Worm (Caenorhabditis elegans) whole organism, mixed stage, embryonic: Measurements from ENCODE around the gene tyr-1.

Experiments
- M03D4.4 ChIP-seq: sonication (generic microtip); optimal IDR thresholded peaks from 2 replicates; lab custom pipeline; 2017; ENCODE audit warnings: mild to moderate bottlenecking, missing genetic modification characterization, missing compliant biosample characterization
- bed-3 ChIP-seq: fragments of 200-800 bp; sonication (Bioruptor generic); optimal IDR thresholded peaks from 3 replicates; lab custom pipeline; 2018; ENCODE audit warnings: mild to moderate bottlenecking, missing genetic modification characterization, moderate library complexity, missing compliant biosample characterization
- blmp-1 ChIP-seq: fragments of 150-350 bp; optimal IDR thresholded peaks from 2 replicates; lab custom pipeline; 2014; ENCODE audit warnings: missing biosample characterization, missing genetic modification characterization
- ceh-39 ChIP-seq: fragments of 150-350 bp; optimal IDR thresholded peaks from 2 replicates; lab custom pipeline; 2014; ENCODE audit warnings: missing biosample characterization, missing genetic modification characterization
- ceh-43 ChIP-seq: fragments of 200-800 bp; sonication (Bioruptor generic); optimal IDR thresholded peaks from 2 replicates; lab custom pipeline; 2018; ENCODE audit warnings: mild to moderate bottlenecking, missing genetic modification characterization, moderate library complexity, missing compliant biosample characterization
- ceh-83 ChIP-seq: fragments of 200-800 bp; sonication (Bioruptor generic); optimal IDR thresholded peaks from 2 replicates; lab custom pipeline; 2018; ENCODE audit warnings: mild to moderate bottlenecking, missing genetic modification characterization, missing compliant biosample characterization
- ces-1 ChIP-seq: fragments of 150-350 bp; optimal IDR thresholded peaks from 2 replicates; lab custom pipeline; 2014; ENCODE audit warnings: missing biosample characterization, missing genetic modification reagents, missing genetic modification characterization
- cnd-1 ChIP-seq: fragments of 200-800 bp; sonication (Bioruptor generic); optimal IDR thresholded peaks from 2 replicates; lab custom pipeline; 2018; ENCODE audit warnings: mild to moderate bottlenecking, missing genetic modification characterization, missing compliant biosample characterization
- drap-1 ChIP-seq: fragments of 200-800 bp; sonication (Bioruptor generic); optimal IDR thresholded peaks from 3 replicates; lab custom pipeline; 2018; ENCODE audit warnings: mild to moderate bottlenecking, missing genetic modification characterization, missing compliant biosample characterization
- elt-1 ChIP-seq: sonication (generic microtip); optimal IDR thresholded peaks from 2 replicates; lab custom pipeline; 2017; ENCODE audit warnings: missing genetic modification characterization, mild to moderate bottlenecking, missing compliant biosample characterization, antibody characterized with exemption, moderate library complexity, borderline replicate concordance; ENCODE audit not compliant: insufficient read depth
- elt-3 ChIP-seq: fragments of 150-350 bp; optimal IDR thresholded peaks from 2 replicates; lab custom pipeline; 2014; ENCODE audit warnings: missing biosample characterization, missing genetic modification characterization
- flh-1 ChIP-seq: fragments of 200-800 bp; sonication (Bioruptor generic); optimal IDR thresholded peaks from 2 replicates; lab custom pipeline; 2018; ENCODE audit warnings: mild to moderate bottlenecking, missing genetic modification characterization, moderate library complexity, missing compliant biosample characterization
- ham-2 ChIP-seq: fragments of 200-800 bp; sonication (Bioruptor generic); optimal IDR thresholded peaks from 2 replicates; lab custom pipeline; 2018; ENCODE audit warnings: mild to moderate bottlenecking, missing genetic modification characterization, missing compliant biosample characterization
- lin-13 ChIP-seq: fragments of 150-350 bp; optimal IDR thresholded peaks from 2 replicates; lab custom pipeline; 2014; ENCODE audit warnings: missing biosample characterization, missing genetic modification characterization
- lin-32 ChIP-seq: fragments of 200-800 bp; sonication (Bioruptor generic); optimal IDR thresholded peaks from 2 replicates; lab custom pipeline; 2018; ENCODE audit warnings: mild to moderate bottlenecking, missing genetic modification characterization, missing compliant biosample characterization
- lsy-2 ChIP-seq: fragments of 150-350 bp; optimal IDR thresholded peaks from 2 replicates; lab custom pipeline; 2014; ENCODE audit warnings: missing biosample characterization, missing genetic modification characterization
- mab-5 ChIP-seq: fragments of 150-350 bp; optimal IDR thresholded peaks from 2 replicates; lab custom pipeline; 2014; ENCODE audit warnings: missing biosample characterization, missing genetic modification characterization
- mls-2 ChIP-seq: sonication (generic microtip); optimal IDR thresholded peaks from 2 replicates; lab custom pipeline; 2016; ENCODE audit warnings: mild to moderate bottlenecking, missing genetic modification characterization, moderate library complexity, missing compliant biosample characterization
- nhr-12 ChIP-seq: fragments of 150-350 bp; optimal IDR thresholded peaks from 2 replicates; lab custom pipeline; 2014; ENCODE audit warnings: missing biosample characterization, missing genetic modification characterization
- nhr-2 ChIP-seq: fragments of 150-350 bp; optimal IDR thresholded peaks from 2 replicates; lab custom pipeline; 2014; ENCODE audit warnings: missing biosample characterization, missing genetic modification characterization
- nhr-28 ChIP-seq: fragments of 150-350 bp; optimal IDR thresholded peaks from 2 replicates; lab custom pipeline; 2014; ENCODE audit warnings: missing biosample characterization, missing genetic modification characterization
- nhr-76 ChIP-seq: sonication (generic microtip); optimal IDR thresholded peaks from 2 replicates; lab custom pipeline; 2017; ENCODE audit warnings: missing biosample characterization, missing genetic modification characterization
- pha-4 ChIP-seq: fragments of 150-350 bp; optimal IDR thresholded peaks from 2 replicates; lab custom pipeline; 2018; ENCODE audit warnings: missing biosample characterization, missing genetic modification reagents, missing genetic modification characterization
- sem-2 ChIP-seq: fragments of 200-800 bp; sonication (Bioruptor generic); optimal IDR thresholded peaks from 2 replicates; lab custom pipeline; 2018; ENCODE audit warnings: mild to moderate bottlenecking, missing genetic modification characterization, missing compliant biosample characterization
- snpc-4 ChIP-seq: fragments of 150-350 bp; optimal IDR thresholded peaks from 2 replicates; lab custom pipeline; 2014; ENCODE audit warnings: missing biosample characterization, missing genetic modification characterization
- sptf-1 ChIP-seq: sonication (generic microtip); optimal IDR thresholded peaks from 2 replicates; lab custom pipeline; 2017; ENCODE audit warnings: mild to moderate bottlenecking, missing genetic modification characterization, moderate library complexity, missing compliant biosample characterization
- tbx-8 ChIP-seq: fragments of 200-800 bp; sonication (Bioruptor generic); optimal IDR thresholded peaks from 2 replicates; lab custom pipeline; 2018; ENCODE audit warnings: mild to moderate bottlenecking, missing genetic modification characterization, moderate library complexity, missing compliant biosample characterization
- unc-120 ChIP-seq: sonication (generic microtip); optimal IDR thresholded peaks from 2 replicates; lab custom pipeline; 2017; ENCODE audit warnings: missing genetic modification characterization, missing compliant biosample characterization; ENCODE audit not compliant: poor library complexity, severe bottlenecking
- unc-62 ChIP-seq: fragments of 150-350 bp; optimal IDR thresholded peaks from 2 replicates; lab custom pipeline; 2014; ENCODE audit warnings: missing biosample characterization, missing genetic modification reagents, missing genetic modification characterization
- zip-8 ChIP-seq: fragments of 150-350 bp; optimal IDR thresholded peaks from 2 replicates; lab custom pipeline; 2014; ENCODE audit warnings: missing biosample characterization, missing genetic modification characterization
- ztf-11 ChIP-seq: fragments of 150-350 bp; optimal IDR thresholded peaks from 2 replicates; lab custom pipeline; 2014; ENCODE audit warnings: missing biosample characterization, missing genetic modification characterization

The tyr-1 gene

ce11 chrIII:7911621-7912020 lies 38.0 kb downstream of the tyr-1 start, which contains the start of gene ZK688.7:
Gene ZK688.7 (minus strand): TSS chrIII:7911634.
- TF ChIP-seq nhr-76 (tag; lab: Kevin White, UChicago) (no peak), unc-62 (peak; percentile 12), ztf-11 (tag; lab: Kevin White, UChicago) (no peak), nhr-12 (tag; lab: Kevin White, UChicago) (no peak), ces-1 (GFP tag; lab: Kevin White, UChicago) (no peak), ham-2 (GFP tag; lab: Kevin White, UChicago) (no peak), nhr-2 (tag; lab: Kevin White, UChicago) (peak; percentile 51), nhr-28 (tag; lab: Kevin White, UChicago) (no peak), ceh-39 (tag; lab: Kevin White, UChicago) (peak; percentile 61), unc-120 (no peak), elt-3 (tag; lab: Kevin White, UChicago) (no peak), ceh-83 (GFP tag; lab: Kevin White, UChicago) (no peak), elt-1 (no peak), blmp-1 (tag; lab: Kevin White, UChicago) (no peak)
- TF ChIP-seq, all 35 proteins: peak for 3

ce11 chrIII:7913488-7913887 lies 39.9 kb downstream of the tyr-1 start, which contains the start of gene ZK688.12:
Gene ZK688.12 (minus strand): TSS chrIII:7913588.
- TF ChIP-seq flh-1 (GFP tag; lab: Kevin White, UChicago) (no peak), ham-2 (GFP tag; lab: Kevin White, UChicago) (no peak), sem-2 (no peak), pha-4 (no peak), nhr-76 (tag; lab: Kevin White, UChicago) (no peak), lin-32 (no peak), mls-2 (tag; lab: Kevin White, UChicago) (no peak)

ce11 chrIII:7917667-7918066 lies 44.1 kb downstream of the tyr-1 start, which contains the start of gene gly-3:
Gene gly-3 (minus strand): TSS chrIII:7917767.
- no peak for TF ChIP-seq nhr-28 (tag; lab: Kevin White, UChicago)
- no peak for TF ChIP-seq nhr-76 (tag; lab: Kevin White, UChicago)
- TF ChIP-seq tbx-8 (GFP tag; lab: Kevin White, UChicago): no peak
- no peak for TF ChIP-seq nhr-12 (tag; lab: Kevin White, UChicago)
- TF ChIP-seq snpc-4 (tag; lab: Kevin White, UChicago): no peak
- no peak for TF ChIP-seq elt-1
- no peak for TF ChIP-seq mls-2 (tag; lab: Kevin White, UChicago)
- TF ChIP-seq sem-2: no peak
- no peak for TF ChIP-seq M03D4.4 (tag; lab: Kevin White, UChicago)
- TF ChIP-seq lin-13: no peak
- no peak for TF ChIP-seq lsy-2 (tag; lab: Kevin White, UChicago)
- no peak for TF ChIP-seq ceh-39 (tag; lab: Kevin White, UChicago)
- TF ChIP-seq pha-4: no peak
- no peak for TF ChIP-seq ztf-11 (tag; lab: Kevin White, UChicago)
- TF ChIP-seq blmp-1 (tag; lab: Kevin White, UChicago): no peak
- no peak for TF ChIP-seq bed-3 (GFP tag; lab: Kevin White, UChicago)
- no peak for TF ChIP-seq ces-1 (GFP tag; lab: Kevin White, UChicago)
- no peak for TF ChIP-seq elt-3 (tag; lab: Kevin White, UChicago)
- TF ChIP-seq lin-32: no peak

- TF ChIP-seq blmp-1 (tag; lab: Kevin White, UChicago) (no peak), sptf-1 (tag; lab: Kevin White, UChicago) (no peak), unc-62 (no peak), drap-1 (GFP tag; lab: Kevin White, UChicago) (no peak), cnd-1 (no peak), lin-13 (no peak), lsy-2 (tag; lab: Kevin White, UChicago) (no peak), mab-5 (tag; lab: Kevin White, UChicago) (no peak), ztf-11 (tag; lab: Kevin White, UChicago) (no peak)
- TF ChIP-seq, all 35 proteins: peak for 0
Measured at ce11 chrIII:7919823-7920222, 46.2 kb downstream of the tyr-1 start, which contains the start of gene C29E4.14. Gene C29E4.14 (plus strand): TSS chrIII:7920123.

- TF ChIP-seq nhr-76 (tag; lab: Kevin White, UChicago) (no peak), sptf-1 (tag; lab: Kevin White, UChicago) (no peak), unc-120 (no peak), cnd-1 (no peak), zip-8 (no peak), pha-4 (no peak), ceh-43 (GFP tag; lab: Kevin White, UChicago) (no peak)
Measured at ce11 chrIII:7922207-7922606, 48.6 kb downstream of the tyr-1 start, which contains the start of gene C29E4.17. Gene C29E4.17 (plus strand): TSS chrIII:7922507.
